Worm (Caenorhabditis elegans): ENCODE data around the gene nhr-125.
A peak's percentile ranks its signal among the peaks of the same experiment; 100 is the strongest.

The nhr-125 gene

ce11 chrV:4325415-4325814, at the start of gene nhr-125:
Gene nhr-125, minus strand, starts transcription at chrV:4325515.
- TF ChIP-seq daf-16 (GFP tag; optimal IDR thresholded peaks at IDR 0.05) (no peak), daf-16 (tag; optimal IDR thresholded peaks at IDR 0.05) (no peak), aha-1 (tag) (peak; percentile 62)

- TF ChIP-seq ceh-62 (tag; optimal IDR thresholded peaks at IDR 0.05) (no peak), unc-62 (GFP tag; optimal IDR thresholded peaks at IDR 0.05 in 1 of 2) (peak in 1 of 2 experiments; percentile 44), unc-62 (tag; optimal IDR thresholded peaks at IDR 0.05) (no peak), dmd-6 (GFP tag; IDR thresholded peaks at IDR 0.05) (no peak)
These were observed 49.3 kb upstream of the nhr-125 start, which contains the start of gene neg-1 for ce11 chrV:4374625-4375024. Gene neg-1, minus strand, starts transcription at chrV:4374874.

ce11 chrV:4373656-4374055, 48.3 kb upstream of the nhr-125 start:
- no peak for TF ChIP-seq Y5F2A.4 (GFP tag; optimal IDR thresholded peaks at IDR 0.05)
- peak; percentile 42 for TF ChIP-seq lin-38 (GFP tag; IDR thresholded peaks at IDR 0.05)

DNA sequence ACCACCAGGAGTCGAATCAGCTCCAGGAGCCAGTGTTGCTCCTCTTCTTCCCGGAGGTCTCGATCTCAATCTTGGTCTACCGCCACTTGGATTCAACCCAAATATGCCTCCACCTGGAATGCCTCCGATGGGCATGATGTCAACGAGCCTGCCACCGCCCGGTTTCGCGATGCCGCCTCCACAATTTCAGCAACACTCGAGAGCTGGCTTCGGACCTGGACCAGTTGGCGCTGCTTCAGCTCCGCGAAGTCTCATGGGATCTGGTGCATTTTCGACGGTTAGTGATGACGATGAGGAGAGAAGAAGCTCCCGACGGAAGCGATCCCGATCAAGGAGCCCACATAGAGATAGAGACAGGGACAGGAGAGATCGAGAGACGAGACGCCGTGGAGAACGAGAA, 47.7 kb upstream of the nhr-125 start:
- peak; percentile 88 for TF ChIP-seq set-16 (GFP tag; IDR thresholded peaks at IDR 0.05)
- TF ChIP-seq sdz-12 (GFP tag; optimal IDR thresholded peaks at IDR 0.05), result no peak

ce11 chrV:4371309-4371933, 46.1 kb upstream of the nhr-125 start, which contains the start of the genes gmpr-1 and fipp-1:
Gene gmpr-1, minus strand, starts transcription at chrV:4371383.
Gene fipp-1, plus strand, starts transcription at chrV:4371807.
- TF ChIP-seq vab-7 (GFP tag; IDR thresholded peaks at IDR 0.05) (no peak), hlh-30 (tag; optimal IDR thresholded peaks at IDR 0.05; ENCODE audit: insufficient read depth) (peak; percentile 42), D1046.2 (GFP tag; IDR thresholded peaks at IDR 0.05) (no peak), F10B5.3 (tag; optimal IDR thresholded peaks at IDR 0.05) (no peak), pha-4 (GFP tag; IDR thresholded peaks at IDR 0.05) (0 out of 2 replicates have a peak, but pooled peaks have one; percentile 26), pha-4 (tag; optimal IDR thresholded peaks at IDR 0.05) (no peak), ceh-62 (tag; optimal IDR thresholded peaks at IDR 0.05) (no peak), ztf-11 (tag; optimal IDR thresholded peaks at IDR 0.05) (no peak), hmg-1.1 (GFP tag; IDR thresholded peaks at IDR 0.05) (peak; percentile 53), jun-1 (tag; optimal IDR thresholded peaks at IDR 0.05) (no peak), spr-3 (GFP tag; optimal IDR thresholded peaks at IDR 0.05) (no peak), mes-2 (tag; optimal IDR thresholded peaks at IDR 0.05; ENCODE audit: poor library complexity, severe bottlenecking) (peak; percentile 60), dpl-1 (GFP tag; optimal IDR thresholded peaks at IDR 0.05) (peak; percentile 67), duxl-1 (tag; optimal IDR thresholded peaks at IDR 0.05; ENCODE audit: poor library complexity) (no peak), dmd-6 (GFP tag; IDR thresholded peaks at IDR 0.05) (no peak), ztf-7 (tag; optimal IDR thresholded peaks at IDR 0.05) (no peak), mdl-1 (tag; optimal IDR thresholded peaks at IDR 0.05) (peak in 1 of 2 experiments; percentile 8), nhr-48 (tag; optimal IDR thresholded peaks at IDR 0.05) (no peak), sdz-12 (GFP tag; optimal IDR thresholded peaks at IDR 0.05) (no peak), ceh-44 (GFP tag; IDR thresholded peaks at IDR 0.05) (no peak), nhr-28 (tag; optimal IDR thresholded peaks at IDR 0.05) (no peak), lim-7 (GFP tag; IDR thresholded peaks at IDR 0.05) (no peak), Y48G9A.11 (GFP tag; IDR thresholded peaks at IDR 0.05) (peak; percentile 80), madf-5 (GFP tag; IDR thresholded peaks at IDR 0.05) (no peak), spr-1 (tag; optimal IDR thresholded peaks at IDR 0.05) (no peak), nhr-76 (tag; optimal IDR thresholded peaks at IDR 0.05) (no peak), ZK546.5 (tag; optimal IDR thresholded peaks at IDR 0.05) (no peak), zip-2 (tag; optimal IDR thresholded peaks at IDR 0.05) (no peak), lin-15B (tag; optimal IDR thresholded peaks at IDR 0.05) (no peak), nhr-25 (tag; optimal IDR thresholded peaks at IDR 0.05; ENCODE audit: borderline replicate concordance, insufficient read depth) (peak; percentile 5), lsy-2 (tag; optimal IDR thresholded peaks at IDR 0.05) (peak in 1 of 2 experiments; percentile 73), hif-1 (tag; optimal IDR thresholded peaks at IDR 0.05) (peak in 1 of 2 experiments; percentile 21), dve-1 (tag; optimal IDR thresholded peaks at IDR 0.05; ENCODE audit: insufficient read depth) (peak; percentile 51), mxl-3 (GFP tag; optimal IDR thresholded peaks at IDR 0.05) (no peak), nhr-102 (tag; optimal IDR thresholded peaks at IDR 0.05) (no peak)

All from whole organism, L4 larva.